Worm (Caenorhabditis elegans) whole organism, early embryonic: Measurements from ENCODE around the gene F08B12.4.
"Not testable (repeated sequence)": the region's sequence is repeated elsewhere in the genome, so short reads cannot be mapped to it uniquely, and the experiment has no call there.

Experiments used
- B0310.2 ChIP-seq: sonication (generic microtip); optimal IDR thresholded peaks from 2 replicates; lab custom pipeline; 2016; ENCODE audit warnings: mild to moderate bottlenecking, missing genetic modification characterization, missing compliant biosample characterization
- F13C5.2 ChIP-seq: sonication (generic microtip); optimal IDR thresholded peaks from 2 replicates; lab custom pipeline; 2017; ENCODE audit warnings: mild to moderate bottlenecking, missing genetic modification characterization, inconsistent platforms, missing compliant biosample characterization
- aly-1 ChIP-seq: sonication (generic microtip); optimal IDR thresholded peaks from 2 replicates; lab custom pipeline; 2016; ENCODE audit warnings: missing genetic modification characterization, missing compliant biosample characterization
- ama-1 ChIP-seq: fragments of 150-350 bp; optimal IDR thresholded peaks from 2 replicates; lab custom pipeline; 2014
- ets-7 ChIP-seq: sonication (generic microtip); optimal IDR thresholded peaks from 2 replicates; lab custom pipeline; 2016; ENCODE audit warnings: missing genotype, missing genetic modification characterization, missing compliant biosample characterization
- flt-1 ChIP-seq: fragments of 200-800 bp; sonication (Bioruptor generic); IDR thresholded peaks from 2 replicates; pipeline ENCODE4 v1.3.6; 2022; ENCODE audit warnings: missing genetic modification characterization, missing compliant biosample characterization
- hmbx-1 ChIP-seq: sonication (generic microtip); optimal IDR thresholded peaks from 2 replicates; lab custom pipeline; 2016; ENCODE audit warnings: mild to moderate bottlenecking, missing genetic modification characterization, missing compliant biosample characterization
- hmg-4 ChIP-seq: fragments of 200-800 bp; sonication (Bioruptor generic); optimal IDR thresholded peaks from 2 replicates; lab custom pipeline; 2018; ENCODE audit warnings: mild to moderate bottlenecking, missing genetic modification characterization, missing compliant biosample characterization
- hnd-1 ChIP-seq: sonication (generic microtip); optimal IDR thresholded peaks from 2 replicates; lab custom pipeline; 2016; ENCODE audit warnings: missing genetic modification characterization, missing compliant biosample characterization
- pes-1 ChIP-seq: fragments of 200-800 bp; sonication (Bioruptor generic); IDR thresholded peaks from 2 replicates; pipeline ENCODE4 v1.3.6; 2022; ENCODE audit warnings: missing genetic modification reagents, missing genetic modification characterization, missing compliant biosample characterization
- scrt-1 ChIP-seq: fragments of 200-800 bp; sonication (Bioruptor generic); IDR thresholded peaks from 2 replicates; pipeline ENCODE4 v1.3.6; 2022; ENCODE audit warnings: missing genetic modification characterization, missing compliant biosample characterization
- sea-1 ChIP-seq: fragments of 200-800 bp; sonication (Bioruptor generic); conservative IDR thresholded peaks from 2 replicates; pipeline ENCODE4 v1.3.6; 2022; ENCODE audit warnings: missing genetic modification characterization, missing compliant biosample characterization
- tbx-11 ChIP-seq: fragments of 200-800 bp; sonication (Bioruptor generic); IDR thresholded peaks from 2 replicates; pipeline ENCODE4 v1.3.6; 2022; ENCODE audit warnings: missing genetic modification characterization, missing compliant biosample characterization

DNA sequence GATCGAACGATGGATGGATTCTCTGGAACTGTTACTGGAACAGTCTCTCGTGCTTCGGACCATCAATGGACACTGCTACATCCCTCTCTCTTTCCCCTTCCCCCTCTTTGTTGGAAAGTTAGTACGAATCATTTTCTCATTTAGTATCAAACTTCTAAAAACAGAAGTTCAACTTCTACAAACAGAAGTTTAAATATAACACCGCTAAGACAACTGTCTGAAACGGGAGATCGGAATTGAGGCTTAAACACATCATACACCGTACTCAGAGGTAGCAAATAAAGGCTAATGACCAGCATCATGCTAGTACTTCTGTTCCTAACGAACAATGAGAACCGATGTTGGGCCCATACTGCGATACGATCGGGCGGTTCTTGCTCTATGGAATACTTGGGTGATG is 32.2 kb upstream of the F08B12.4 start, which contains the start of gene F46C3.7:
- TF ChIP-seq sea-1 (GFP tag; lab: Robert Waterston, UW); pes-1 (GFP tag; lab: Robert Waterston, UW); F13C5.2 (tag; lab: Kevin White, UChicago); hnd-1 (tag; lab: Kevin White, UChicago); ama-1 (lab: Kevin White, UChicago); hmg-4 (GFP tag; lab: Kevin White, UChicago); flt-1 (GFP tag; lab: Robert Waterston, UW); B0310.2 (tag; lab: Kevin White, UChicago); aly-1 (tag; lab: Kevin White, UChicago); hmbx-1 (tag; lab: Kevin White, UChicago); tbx-11 (GFP tag; lab: Robert Waterston, UW); scrt-1; ets-7 (tag; lab: Kevin White, UChicago): not testable (repeated sequence)
